Fruit fly (Drosophila melanogaster) Kc167 (cell line): Measurements from ENCODE around the gene CG1246.

Source experiments
- Myc ChIP-seq: fragments of >200 bp; optimal IDR thresholded peaks from 2 replicates; lab custom pipeline; 2017; ENCODE audit warnings: missing external identifiers
- Sin3A ChIP-seq: fragments of >200 bp; optimal IDR thresholded peaks from 2 replicates; lab custom pipeline; 2018; ENCODE audit warnings: missing external identifiers
- h ChIP-seq: fragments of >200 bp; optimal IDR thresholded peaks from 3 replicates; lab custom pipeline; 2018; ENCODE audit warnings: missing external identifiers
- insv ChIP-seq: fragments of >200 bp; optimal IDR thresholded peaks from 3 replicates; lab custom pipeline; 2018; ENCODE audit warnings: missing external identifiers
- psq ChIP-seq: fragments of >200 bp; optimal IDR thresholded peaks from 2 replicates; lab custom pipeline; 2017; ENCODE audit warnings: missing external identifiers

dm6 chr3L:2645068-2645467, 2.8 kb upstream of the CG1246 start, which contains the start of gene CG1143:
- TF ChIP-seq Myc (lab: Kevin White, UChicago) (no peak), h (lab: Kevin White, UChicago) (no peak), psq (no peak), Sin3A (lab: Kevin White, UChicago) (no peak), insv (lab: Kevin White, UChicago) (no peak)
